Fruit fly (Drosophila melanogaster) whole organism, embryonic: ENCODE results near the gene Ire1.

Experiments
- Ada2b ChIP-seq: fragments of 200-800 bp; sonication (Bioruptor generic); IDR thresholded peaks from 2 replicates; pipeline ENCODE4 v1.3.6; 2022; ENCODE audit warnings: missing biosample characterization, missing genetic modification characterization
- Atf6 ChIP-seq: fragments of 200-800 bp; sonication (Bioruptor generic); IDR thresholded peaks from 2 replicates; pipeline ENCODE4 v1.3.6; 2022; ENCODE audit warnings: missing biosample characterization, missing genetic modification characterization
- CG10462 ChIP-seq: fragments of 200-800 bp; sonication (Bioruptor generic); optimal IDR thresholded peaks from 2 replicates; lab custom pipeline; 2016; ENCODE audit warnings: missing biosample characterization, missing genetic modification characterization
- CG12391 ChIP-seq: fragments of 200-800 bp; sonication (Bioruptor generic); optimal IDR thresholded peaks from 3 replicates; lab custom pipeline; 2018; ENCODE audit warnings: missing biosample characterization, mild to moderate bottlenecking, missing genetic modification characterization, moderate library complexity
- CG13775 ChIP-seq: fragments of 200-800 bp; sonication (Bioruptor generic); optimal IDR thresholded peaks from 3 replicates; lab custom pipeline; 2017; ENCODE audit warnings: missing biosample characterization, mild to moderate bottlenecking, missing genetic modification characterization
- CG14710 ChIP-seq: fragments of 200-800 bp; sonication (Bioruptor generic); optimal IDR thresholded peaks from 3 replicates; lab custom pipeline; 2019; ENCODE audit warnings: missing biosample characterization, mild to moderate bottlenecking, missing genetic modification characterization, moderate library complexity
- CG17328 ChIP-seq: fragments of 200-800 bp; sonication (Bioruptor generic); IDR thresholded peaks from 2 replicates; pipeline ENCODE4 v1.3.6; 2022; ENCODE audit warnings: missing biosample characterization, missing genetic modification characterization
- CG17568 ChIP-seq: fragments of 200-800 bp; sonication (Bioruptor generic); optimal IDR thresholded peaks from 2 replicates; lab custom pipeline; 2018; ENCODE audit warnings: missing biosample characterization, mild to moderate bottlenecking, missing genetic modification characterization, moderate library complexity
- CG17829 ChIP-seq: fragments of 200-800 bp; optimal IDR thresholded peaks from 2 replicates; lab custom pipeline; 2019; ENCODE audit warnings: missing biosample characterization, mild to moderate bottlenecking, missing genetic modification characterization, moderate library complexity
- CG1832 ChIP-seq: fragments of 200-800 bp; sonication (Bioruptor generic); optimal IDR thresholded peaks from 2 replicates; lab custom pipeline; 2017; ENCODE audit warnings: missing biosample characterization, mild to moderate bottlenecking, missing genetic modification characterization, inconsistent platforms
- CG2202 ChIP-seq: fragments of 200-800 bp; sonication (Bioruptor generic); optimal IDR thresholded peaks from 2 replicates; lab custom pipeline; 2018; ENCODE audit warnings: missing biosample characterization, mild to moderate bottlenecking, missing genetic modification characterization
- CG2712 ChIP-seq: fragments of 200-800 bp; optimal IDR thresholded peaks from 3 replicates; lab custom pipeline; 2019; ENCODE audit warnings: missing biosample characterization, mild to moderate bottlenecking, missing genetic modification characterization, moderate library complexity
- CG2889 ChIP-seq: fragments of 200-800 bp; sonication (Bioruptor generic); IDR thresholded peaks from 3 replicates; pipeline ENCODE4 v1.3.6; 2022; ENCODE audit warnings: missing biosample characterization, missing genetic modification characterization
- CG31365 ChIP-seq: fragments of 200-800 bp; sonication (Bioruptor generic); optimal IDR thresholded peaks from 2 replicates; lab custom pipeline; 2018; ENCODE audit warnings: missing biosample characterization, mild to moderate bottlenecking, missing genetic modification characterization
- CG3407 ChIP-seq: fragments of 200-800 bp; sonication (Bioruptor generic); optimal IDR thresholded peaks from 2 replicates; lab custom pipeline; 2018; ENCODE audit warnings: missing biosample characterization, mild to moderate bottlenecking, missing genetic modification characterization
- CG7357 ChIP-seq: fragments of 200-800 bp; sonication (Bioruptor generic); IDR thresholded peaks from 3 replicates; pipeline ENCODE4 v1.3.6; 2022; ENCODE audit warnings: missing biosample characterization, missing genetic modification characterization
- CG8359 ChIP-seq: fragments of 200-800 bp; sonication (Bioruptor generic); optimal IDR thresholded peaks from 2 replicates; lab custom pipeline; 2017; ENCODE audit warnings: missing biosample characterization, mild to moderate bottlenecking, missing genetic modification characterization, borderline replicate concordance
- CG8944 ChIP-seq: fragments of 200-800 bp; sonication (Bioruptor generic); optimal IDR thresholded peaks from 3 replicates; lab custom pipeline; 2016; ENCODE audit warnings: missing biosample characterization, missing genetic modification characterization
- CTCF ChIP-seq: fragments of 200-800 bp; sonication (Bioruptor generic); optimal IDR thresholded peaks from 2 replicates; lab custom pipeline; 2017; ENCODE audit warnings: missing biosample characterization, mild to moderate bottlenecking, missing genetic modification characterization, moderate library complexity
- Elba2 ChIP-seq: fragments of 200-800 bp; sonication (Bioruptor generic); optimal IDR thresholded peaks from 3 replicates; lab custom pipeline; 2016; ENCODE audit warnings: missing biosample characterization, missing genetic modification characterization
- Hr78 ChIP-seq, 2 experiments: fragments of 200-800 bp in 1 of 2; fragments of >200 bp in 1 of 2; sonication (Bioruptor generic) in 1 of 2; optimal IDR thresholded peaks; 2 replicates each; lab custom pipeline; 2017 to 2019; ENCODE audit warnings: missing biosample characterization in 2 of 2, missing genetic modification characterization in 2 of 2, mild to moderate bottlenecking in 1 of 2, moderate library complexity in 1 of 2
- Poxn ChIP-seq: fragments of 200-800 bp; sonication (Bioruptor generic); IDR thresholded peaks from 2 replicates; pipeline ENCODE4 v1.3.6; 2022; ENCODE audit warnings: missing biosample characterization, missing genetic modification characterization
- Scr ChIP-seq: fragments of 200-800 bp; sonication (Bioruptor generic); IDR thresholded peaks from 2 replicates; pipeline ENCODE4 v1.3.6; 2022; ENCODE audit warnings: missing biosample characterization, missing genetic modification characterization; ENCODE audit not compliant: partially characterized antibody
- Ssrp ChIP-seq: fragments of 200-800 bp; sonication (Bioruptor generic); optimal IDR thresholded peaks from 2 replicates; lab custom pipeline; 2018; ENCODE audit warnings: missing biosample characterization, mild to moderate bottlenecking, missing genetic modification characterization, moderate library complexity
- Taf1 ChIP-seq: fragments of 200-800 bp; sonication (Bioruptor generic); IDR thresholded peaks from 2 replicates; pipeline ENCODE4 v1.3.6; 2022; ENCODE audit warnings: missing biosample characterization, missing genetic modification characterization
- Tbp ChIP-seq: fragments of >200 bp; optimal IDR thresholded peaks from 2 replicates; lab custom pipeline; 2018; ENCODE audit warnings: missing biosample characterization, missing genetic modification characterization
- Xrp1 ChIP-seq: fragments of 200-800 bp; sonication (Bioruptor generic); IDR thresholded peaks from 2 replicates; pipeline ENCODE4 v1.3.6; 2022; ENCODE audit warnings: missing biosample characterization, missing genetic modification characterization
- cg ChIP-seq: fragments of 200-800 bp; sonication (Bioruptor generic); optimal IDR thresholded peaks from 3 replicates; lab custom pipeline; 2019; ENCODE audit warnings: missing biosample characterization, mild to moderate bottlenecking, missing genetic modification characterization, moderate library complexity
- dati ChIP-seq: fragments of 200-800 bp; sonication (Bioruptor generic); IDR thresholded peaks from 2 replicates; pipeline ENCODE4 v1.3.6; 2022; ENCODE audit warnings: missing biosample characterization, missing genetic modification characterization
- gcm2 ChIP-seq: fragments of 200-800 bp; sonication (Bioruptor generic); optimal IDR thresholded peaks from 2 replicates; lab custom pipeline; 2016; ENCODE audit warnings: missing biosample characterization, missing genetic modification characterization
- gfzf ChIP-seq: fragments of 200-800 bp; sonication (Bioruptor generic); optimal IDR thresholded peaks from 2 replicates; lab custom pipeline; 2016; ENCODE audit warnings: missing biosample characterization, mild to moderate bottlenecking, missing genetic modification characterization, moderate library complexity
- grau ChIP-seq: fragments of 200-800 bp; optimal IDR thresholded peaks from 3 replicates; lab custom pipeline; 2019; ENCODE audit warnings: missing biosample characterization, mild to moderate bottlenecking, missing genetic modification characterization, moderate library complexity
- grn ChIP-seq: fragments of 200-800 bp; sonication (Bioruptor generic); optimal IDR thresholded peaks from 3 replicates; lab custom pipeline; 2017; ENCODE audit warnings: missing biosample characterization, missing genetic modification characterization
- gt ChIP-seq: fragments of 200-800 bp; sonication (Bioruptor generic); IDR thresholded peaks from 2 replicates; pipeline ENCODE4 v1.3.6; 2022; ENCODE audit warnings: missing biosample characterization, missing genetic modification characterization
- mld ChIP-seq: fragments of 200-800 bp; sonication (Bioruptor generic); IDR thresholded peaks from 3 replicates; pipeline ENCODE4 v1.3.6; 2022; ENCODE audit warnings: missing biosample characterization, missing genetic modification characterization; ENCODE audit not compliant: partially characterized antibody
- oc ChIP-seq: fragments of 200-800 bp; sonication (Bioruptor generic); optimal IDR thresholded peaks from 2 replicates; lab custom pipeline; 2018; ENCODE audit warnings: missing biosample characterization, mild to moderate bottlenecking, missing genetic modification characterization, moderate library complexity
- pfk ChIP-seq: fragments of 200-800 bp; sonication (Bioruptor generic); optimal IDR thresholded peaks from 2 replicates; lab custom pipeline; 2018; ENCODE audit warnings: missing biosample characterization, mild to moderate bottlenecking, missing genetic modification characterization, moderate library complexity
- prd ChIP-seq, 3 experiments: fragments of >200 bp in 2 of 3; fragments of 200-800 bp in 1 of 3; sonication (Bioruptor generic) in 1 of 3; optimal IDR thresholded peaks in 2 of 3; IDR thresholded peaks in 1 of 3; 2 replicates in 2 of 3; 3 replicates in 1 of 3; pipeline versions ENCODE4 v1.3.6 to Lab custom; 2017 to 2022; ENCODE audit warnings: missing biosample characterization in 1 of 3, missing genetic modification characterization in 1 of 3
- psq ChIP-seq: fragments of 200-800 bp; sonication (Bioruptor generic); optimal IDR thresholded peaks from 2 replicates; lab custom pipeline; 2017; ENCODE audit warnings: missing biosample characterization, missing genetic modification characterization
- sens-2 ChIP-seq: fragments of 200-800 bp; sonication (Bioruptor generic); IDR thresholded peaks from 2 replicates; pipeline ENCODE4 v1.3.6; 2022; ENCODE audit warnings: missing biosample characterization, missing genetic modification characterization
- seq ChIP-seq: fragments of 200-800 bp; sonication (Bioruptor generic); IDR thresholded peaks from 2 replicates; pipeline ENCODE4 v1.3.6; 2022; ENCODE audit warnings: missing biosample characterization, missing genetic modification characterization
- tap ChIP-seq: fragments of 200-800 bp; optimal IDR thresholded peaks from 3 replicates; lab custom pipeline; 2019; ENCODE audit warnings: missing biosample characterization, mild to moderate bottlenecking, missing genetic modification characterization, moderate library complexity
- tio ChIP-seq: fragments of 200-800 bp; sonication (Bioruptor generic); optimal IDR thresholded peaks from 2 replicates; lab custom pipeline; 2017; ENCODE audit warnings: missing biosample characterization, missing genetic modification characterization, inconsistent platforms
- toy ChIP-seq: fragments of 200-800 bp; sonication (Bioruptor generic); IDR thresholded peaks from 2 replicates; pipeline ENCODE4 v1.3.6; 2022; ENCODE audit warnings: missing biosample characterization, missing genetic modification characterization
- ttk ChIP-seq: fragments of 200-800 bp; sonication (Bioruptor generic); IDR thresholded peaks from 2 replicates; pipeline ENCODE4 v2.1.2; 2022; ENCODE audit warnings: missing biosample characterization, missing genetic modification characterization
- unc-4 ChIP-seq: fragments of 200-800 bp; sonication (Bioruptor generic); IDR thresholded peaks from 2 replicates; pipeline ENCODE4 v1.3.6; 2022; ENCODE audit warnings: missing biosample characterization, missing genetic modification characterization; ENCODE audit not compliant: partially characterized antibody
- usp ChIP-seq: fragments of >200 bp; optimal IDR thresholded peaks from 2 replicates; lab custom pipeline; 2017; ENCODE audit warnings: missing biosample characterization, missing genetic modification characterization
- wdn ChIP-seq: fragments of 200-800 bp; sonication (Bioruptor generic); IDR thresholded peaks from 2 replicates; pipeline ENCODE4 v1.3.6; 2022; ENCODE audit warnings: missing biosample characterization, missing genetic modification characterization
- yki ChIP-seq: fragments of >200 bp; optimal IDR thresholded peaks from 3 replicates; lab custom pipeline; 2018
- zen2 ChIP-seq: fragments of 200-800 bp; sonication (Bioruptor generic); IDR thresholded peaks from 3 replicates; pipeline ENCODE4 v1.3.6; 2022; ENCODE audit warnings: missing biosample characterization, missing genetic modification characterization; ENCODE audit not compliant: partially characterized antibody
- zf30C ChIP-seq: fragments of 200-800 bp; sonication (Bioruptor generic); optimal IDR thresholded peaks from 3 replicates; lab custom pipeline; 2018; ENCODE audit warnings: missing biosample characterization, mild to moderate bottlenecking, missing genetic modification characterization

The Ire1 gene

DNA sequence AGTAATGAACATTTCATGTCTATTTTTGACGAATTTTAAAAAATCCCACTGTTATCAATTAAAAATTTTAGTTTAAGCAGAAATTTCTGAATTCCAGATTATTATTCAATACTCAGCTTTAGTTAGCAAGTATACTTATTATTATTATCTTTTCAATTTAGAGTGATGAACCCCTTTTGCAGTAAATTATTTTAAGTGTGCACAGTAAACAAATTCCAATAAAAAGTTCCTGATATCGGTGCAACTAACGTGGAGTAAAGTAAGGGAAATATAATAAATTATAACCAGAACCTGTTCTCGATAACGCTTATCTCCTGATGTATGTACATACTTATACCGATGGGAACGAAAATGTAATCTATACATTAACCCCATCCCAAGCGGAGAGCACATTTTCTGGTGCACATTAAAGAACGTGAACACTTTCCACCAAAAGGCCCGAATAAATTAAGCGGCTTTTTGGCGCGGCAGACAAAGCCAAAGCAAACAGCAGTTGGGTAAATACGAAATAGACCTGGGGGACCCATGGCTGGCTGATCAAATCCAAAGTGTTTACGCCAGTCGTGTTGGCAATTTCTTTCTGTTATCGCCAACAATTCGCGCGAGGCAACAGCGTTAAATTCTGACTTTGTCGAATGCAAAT is 3.0 kb downstream of the Ire1 start (continued):
- TF ChIP-seq CG8359 (GFP tag; lab: Kevin White, UChicago) = no peak
- TF ChIP-seq CG31365 (tag; lab: Kevin White, UChicago) = no peak
- peak; percentile 29 for TF ChIP-seq CG3407 (GFP tag; lab: Kevin White, UChicago)
- no peak for TF ChIP-seq prd (optimal IDR thresholded peaks at IDR 0.05; lab: Kevin White, UChicago)
- no peak for TF ChIP-seq prd (GFP tag; IDR thresholded peaks at IDR 0.05; lab: Robert Waterston, UW)
- TF ChIP-seq CG17328 (GFP tag; lab: Robert Waterston, UW) = no peak
- 0 out of 2 replicates have a peak, but pooled peaks have one; percentile 21 for TF ChIP-seq wdn
- TF ChIP-seq Poxn (GFP tag; lab: Robert Waterston, UW) = no peak
- TF ChIP-seq Tbp (GFP tag; lab: Kevin White, UChicago) = no peak
- TF ChIP-seq cg (GFP tag; lab: Kevin White, UChicago) = no peak
- no peak for TF ChIP-seq Ssrp (tag; lab: Kevin White, UChicago)
- no peak for TF ChIP-seq oc (tag; lab: Kevin White, UChicago)
- no peak for TF ChIP-seq CG17829
- TF ChIP-seq CG1832 (GFP tag; lab: Kevin White, UChicago) = no peak
- no peak for TF ChIP-seq gcm2 (GFP tag; lab: Kevin White, UChicago)
- TF ChIP-seq CG2712 (tag; lab: Kevin White, UChicago) = no peak
- TF ChIP-seq CG10462 (GFP tag; lab: Kevin White, UChicago) = no peak
- peak; percentile 34 for TF ChIP-seq grn
- no peak for TF ChIP-seq grau
- no peak for TF ChIP-seq CG12391 (tag; lab: Kevin White, UChicago)
- TF ChIP-seq zen2 (GFP tag; lab: Robert Waterston, UW) = no peak
- TF ChIP-seq zf30C (GFP tag; lab: Kevin White, UChicago) = no peak
- TF ChIP-seq unc-4 = no peak
- no peak for TF ChIP-seq pfk (GFP tag; lab: Kevin White, UChicago)
- no peak for TF ChIP-seq CG2202 (tag; lab: Kevin White, UChicago)
- no peak for TF ChIP-seq dati (GFP tag; lab: Robert Waterston, UW)
- no peak for TF ChIP-seq Ada2b (GFP tag; lab: Robert Waterston, UW)
- TF ChIP-seq toy (GFP tag; lab: Robert Waterston, UW) = no peak
- no peak for TF ChIP-seq seq (GFP tag; lab: Robert Waterston, UW)
- TF ChIP-seq usp (GFP tag; lab: Kevin White, UChicago) = no peak
- TF ChIP-seq tap (tag; lab: Kevin White, UChicago) = no peak
- no peak for TF ChIP-seq sens-2 (GFP tag; lab: Robert Waterston, UW)
- peak; percentile 5 for TF ChIP-seq CG14710
- TF ChIP-seq CTCF = no peak
- peak; percentile 70; the same call in 1 of the 2 replicates for TF ChIP-seq Atf6
- TF ChIP-seq gfzf (GFP tag; lab: Kevin White, UChicago) = no peak
- no peak for TF ChIP-seq psq (GFP tag; lab: Kevin White, UChicago)
- no peak for TF ChIP-seq CG7357 (GFP tag; lab: Robert Waterston, UW)
- TF ChIP-seq CG8944 (GFP tag; lab: Kevin White, UChicago) = no peak
- no peak for TF ChIP-seq Elba2
- TF ChIP-seq Scr (GFP tag; lab: Robert Waterston, UW) = no peak
- no peak for TF ChIP-seq ttk (GFP tag; lab: Robert Waterston, UW)
- no peak for TF ChIP-seq mld (GFP tag; lab: Robert Waterston, UW)
- no peak for TF ChIP-seq CG13775 (GFP tag; lab: Kevin White, UChicago)
- no peak for TF ChIP-seq gt
- TF ChIP-seq CG2889 (GFP tag; lab: Robert Waterston, UW) = no peak
- no peak for TF ChIP-seq tio
- no peak for TF ChIP-seq Taf1 (GFP tag; lab: Robert Waterston, UW)
- no peak for TF ChIP-seq yki (lab: Kevin White, UChicago)
- no peak for TF ChIP-seq Hr78 (GFP tag; optimal IDR thresholded peaks at IDR 0.05; lab: Kevin White, UChicago)
- peak; percentile 46 for TF ChIP-seq Xrp1 (GFP tag; lab: Robert Waterston, UW)
- TF ChIP-seq CG17568 (GFP tag; lab: Kevin White, UChicago) = no peak
